Worm (Caenorhabditis elegans): ENCODE data around the gene tag-267.
A peak's percentile ranks its signal among the peaks of the same experiment; 100 is the strongest.

tag-267 gene

DNA sequence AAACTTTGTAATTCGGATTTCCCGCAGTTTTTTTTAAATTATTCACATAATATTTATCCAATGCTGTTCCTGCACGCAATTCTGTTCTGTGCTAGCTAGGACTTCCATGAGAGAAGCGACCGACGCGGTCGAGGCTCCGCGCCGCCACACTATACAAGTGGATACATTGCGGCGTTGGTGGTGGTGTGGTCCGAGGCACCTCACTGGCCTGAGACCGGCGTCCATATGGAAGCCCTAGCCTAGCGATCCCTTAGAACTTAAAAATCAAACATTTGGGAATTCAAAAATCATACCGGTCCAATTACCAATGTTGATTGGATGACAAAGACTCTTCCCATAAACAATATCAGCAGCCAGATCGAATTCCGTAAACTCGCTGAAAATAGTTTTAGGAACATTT is 14.5 kb upstream of the tag-267 start:
- no peak for TF ChIP-seq sptf-1 (tag; optimal IDR thresholded peaks at IDR 0.05)
- TF ChIP-seq ceh-39 (tag; optimal IDR thresholded peaks at IDR 0.05) = no peak
- no peak for TF ChIP-seq pha-4 (tag; optimal IDR thresholded peaks at IDR 0.05)
- no peak for TF ChIP-seq nhr-28 (tag; optimal IDR thresholded peaks at IDR 0.05)
- no peak for TF ChIP-seq mep-1 (tag; optimal IDR thresholded peaks at IDR 0.05)
- no peak for TF ChIP-seq blmp-1 (tag; optimal IDR thresholded peaks at IDR 0.05)
- no peak for TF ChIP-seq elt-1 (tag; optimal IDR thresholded peaks at IDR 0.05; ENCODE audit: borderline replicate concordance, insufficient read depth)
- TF ChIP-seq ztf-11 (tag; optimal IDR thresholded peaks at IDR 0.05) = no peak
- TF ChIP-seq sem-2 (GFP tag; optimal IDR thresholded peaks at IDR 0.05) = no peak
- TF ChIP-seq tbx-8 (GFP tag; optimal IDR thresholded peaks at IDR 0.05) = no peak
- TF ChIP-seq M03D4.4 (tag; optimal IDR thresholded peaks at IDR 0.05) = no peak
- no peak for TF ChIP-seq unc-62 (GFP tag; optimal IDR thresholded peaks at IDR 0.05)

- no peak for TF ChIP-seq mab-5 (tag; optimal IDR thresholded peaks at IDR 0.05)
- no peak for TF ChIP-seq hlh-1 (tag; optimal IDR thresholded peaks at IDR 0.05)
- no peak for TF ChIP-seq nhr-28 (tag; optimal IDR thresholded peaks at IDR 0.05)
- TF ChIP-seq cnd-1 (tag; optimal IDR thresholded peaks at IDR 0.05) = no peak
- TF ChIP-seq pha-4 (tag; optimal IDR thresholded peaks at IDR 0.05) = no peak
- TF ChIP-seq blmp-1 (tag; optimal IDR thresholded peaks at IDR 0.05) = no peak
- no peak for TF ChIP-seq ces-1 (GFP tag; optimal IDR thresholded peaks at IDR 0.05)
- TF ChIP-seq tbx-8 (GFP tag; optimal IDR thresholded peaks at IDR 0.05) = no peak
- no peak for TF ChIP-seq ztf-11 (tag; optimal IDR thresholded peaks at IDR 0.05)
- TF ChIP-seq nhr-76 (tag; optimal IDR thresholded peaks at IDR 0.05) = no peak
- TF ChIP-seq elt-1 (tag; optimal IDR thresholded peaks at IDR 0.05; ENCODE audit: borderline replicate concordance, insufficient read depth) = no peak
- TF ChIP-seq sptf-1 (tag; optimal IDR thresholded peaks at IDR 0.05) = no peak
- no peak for TF ChIP-seq zip-8 (tag; optimal IDR thresholded peaks at IDR 0.05)
- no peak for TF ChIP-seq mep-1 (tag; optimal IDR thresholded peaks at IDR 0.05)
- TF ChIP-seq ceh-39 (tag; optimal IDR thresholded peaks at IDR 0.05) = no peak
- TF ChIP-seq nhr-2 (tag; optimal IDR thresholded peaks at IDR 0.05) = no peak
- no peak for TF ChIP-seq mls-2 (tag; optimal IDR thresholded peaks at IDR 0.05)
- TF ChIP-seq nhr-12 (tag; optimal IDR thresholded peaks at IDR 0.05) = no peak
These were observed 12.8 kb upstream of the tag-267 start, which contains the start of gene T19C3.5 for ce11 chrIII:627838-628237. Gene T19C3.5, minus strand, starts transcription at chrIII:627938.

DNA sequence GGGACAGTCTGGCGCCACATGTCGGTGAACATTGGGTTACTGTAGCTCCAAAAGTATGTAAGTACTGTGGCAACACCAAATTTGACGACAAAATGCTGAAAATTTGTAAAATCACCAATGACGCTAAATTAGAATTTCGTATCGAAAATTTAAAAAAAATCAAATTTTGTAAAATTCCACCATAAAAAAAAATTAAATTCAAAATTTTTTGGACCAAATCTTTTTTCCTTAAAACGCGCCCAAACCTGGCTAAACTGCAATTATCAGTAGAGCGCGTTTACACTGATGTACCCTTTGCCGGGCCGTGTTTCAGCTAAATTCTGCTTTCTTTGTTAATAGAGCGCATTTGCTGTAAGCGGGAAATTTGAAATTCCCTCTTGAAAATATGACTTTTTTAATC is 9.2 kb upstream of the tag-267 start, which contains the start of gene T19C3.6:
Gene T19C3.6 (minus strand): TSS at position 101 of the 400 bp plus-strand sequence.
- TF ChIP-seq bed-3 (GFP tag; optimal IDR thresholded peaks at IDR 0.05) (no peak), ham-2 (GFP tag; optimal IDR thresholded peaks at IDR 0.05) (no peak), cnd-1 (tag; optimal IDR thresholded peaks at IDR 0.05) (no peak), unc-39 (tag; optimal IDR thresholded peaks at IDR 0.05) (no peak), ceh-43 (GFP tag; optimal IDR thresholded peaks at IDR 0.05) (no peak), lin-13 (tag; optimal IDR thresholded peaks at IDR 0.05) (no peak), ztf-11 (tag; optimal IDR thresholded peaks at IDR 0.05) (no peak)

DNA sequence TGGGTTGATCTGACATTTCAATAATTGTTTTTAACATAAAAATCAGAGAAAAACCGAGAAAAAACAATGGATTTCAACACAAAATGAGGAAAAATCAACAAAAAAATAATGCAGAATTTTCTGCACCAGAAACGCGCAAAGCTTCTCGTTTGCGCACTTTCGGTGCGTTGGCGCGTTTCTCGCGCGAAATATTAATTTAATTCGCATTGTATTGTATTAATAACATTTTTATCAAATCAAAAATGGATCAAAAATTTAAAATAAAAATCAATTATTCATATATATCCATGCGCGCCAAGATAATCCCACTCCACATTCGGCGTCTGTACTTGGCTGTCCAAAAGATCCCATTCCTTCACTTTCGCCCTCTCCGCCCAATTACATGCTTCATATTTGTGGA is 6.0 kb upstream of the tag-267 start, which contains the start of gene fem-2:
Gene fem-2 (minus strand): TSS at position 9 of the 400 bp plus-strand sequence.
- TF ChIP-seq drap-1 (GFP tag; optimal IDR thresholded peaks at IDR 0.05) (no peak), nhr-76 (tag; optimal IDR thresholded peaks at IDR 0.05) (no peak), bed-3 (GFP tag; optimal IDR thresholded peaks at IDR 0.05) (no peak), ces-1 (GFP tag; optimal IDR thresholded peaks at IDR 0.05) (peak; percentile 83)

DNA sequence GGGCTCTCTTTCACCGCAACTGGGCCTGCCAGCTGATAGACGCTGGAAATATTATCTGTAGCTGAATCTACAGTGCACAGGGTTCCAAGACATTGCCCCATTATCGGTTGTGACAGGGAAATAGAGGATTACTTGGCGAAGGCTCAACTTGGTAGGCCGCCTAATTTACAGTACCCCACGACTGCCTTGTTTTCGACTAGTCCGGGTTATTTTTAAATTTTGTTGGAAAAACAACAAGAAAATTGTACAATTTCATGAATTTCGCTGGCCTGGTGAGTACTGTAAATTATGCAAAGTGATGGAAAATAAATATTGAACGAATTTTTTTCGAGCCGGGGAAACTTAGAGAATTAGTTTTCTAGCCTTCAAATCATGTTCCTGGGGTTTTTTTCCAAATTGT is 4.5 kb upstream of the tag-267 start, which contains the start of gene T19C3.7:
Gene T19C3.7 (minus strand): TSS at position 101 of the 400 bp plus-strand sequence.
- TF ChIP-seq nhr-28 (tag; optimal IDR thresholded peaks at IDR 0.05) (no peak), lin-32 (GFP tag; optimal IDR thresholded peaks at IDR 0.05) (no peak), nhr-237 (tag; optimal IDR thresholded peaks at IDR 0.05) (no peak), ces-1 (GFP tag; optimal IDR thresholded peaks at IDR 0.05) (no peak), drap-1 (GFP tag; optimal IDR thresholded peaks at IDR 0.05) (no peak), unc-62 (GFP tag; optimal IDR thresholded peaks at IDR 0.05) (no peak), flh-1 (GFP tag; optimal IDR thresholded peaks at IDR 0.05) (no peak), sem-2 (GFP tag; optimal IDR thresholded peaks at IDR 0.05) (no peak), elt-3 (tag; optimal IDR thresholded peaks at IDR 0.05) (no peak), unc-39 (tag; optimal IDR thresholded peaks at IDR 0.05) (no peak), lsy-2 (tag; optimal IDR thresholded peaks at IDR 0.05) (no peak), pha-4 (tag; optimal IDR thresholded peaks at IDR 0.05) (no peak)

All from whole organism, mixed stage, embryonic.